Worm (Caenorhabditis elegans): ENCODE results near the gene idpb-1.

- TF ChIP-seq nhr-237 (tag; optimal IDR thresholded peaks at IDR 0.05), result no peak
- no peak for TF ChIP-seq lin-13 (tag; optimal IDR thresholded peaks at IDR 0.05)
- no peak for TF ChIP-seq ztf-11 (tag; optimal IDR thresholded peaks at IDR 0.05)
- no peak for TF ChIP-seq ces-1 (GFP tag; optimal IDR thresholded peaks at IDR 0.05)
- TF ChIP-seq nhr-12 (tag; optimal IDR thresholded peaks at IDR 0.05), result no peak
- TF ChIP-seq unc-62 (GFP tag; optimal IDR thresholded peaks at IDR 0.05), result no peak
- no peak for TF ChIP-seq blmp-1 (tag; optimal IDR thresholded peaks at IDR 0.05)
- TF ChIP-seq lsy-2 (tag; optimal IDR thresholded peaks at IDR 0.05), result no peak
- TF ChIP-seq M03D4.4 (tag; optimal IDR thresholded peaks at IDR 0.05), result no peak
- TF ChIP-seq nhr-76 (tag; optimal IDR thresholded peaks at IDR 0.05), result no peak
- no peak for TF ChIP-seq pha-4 (tag; optimal IDR thresholded peaks at IDR 0.05)
- no peak for TF ChIP-seq elt-3 (tag; optimal IDR thresholded peaks at IDR 0.05)
- no peak for TF ChIP-seq bed-3 (GFP tag; optimal IDR thresholded peaks at IDR 0.05)
Observed at ce11 chrII:5109693-5110092, 7.9 kb downstream of the idpb-1 start, which contains the start of gene F09C12.2.
